Worm (Caenorhabditis elegans): ENCODE measurements around the gene col-43.

DNA sequence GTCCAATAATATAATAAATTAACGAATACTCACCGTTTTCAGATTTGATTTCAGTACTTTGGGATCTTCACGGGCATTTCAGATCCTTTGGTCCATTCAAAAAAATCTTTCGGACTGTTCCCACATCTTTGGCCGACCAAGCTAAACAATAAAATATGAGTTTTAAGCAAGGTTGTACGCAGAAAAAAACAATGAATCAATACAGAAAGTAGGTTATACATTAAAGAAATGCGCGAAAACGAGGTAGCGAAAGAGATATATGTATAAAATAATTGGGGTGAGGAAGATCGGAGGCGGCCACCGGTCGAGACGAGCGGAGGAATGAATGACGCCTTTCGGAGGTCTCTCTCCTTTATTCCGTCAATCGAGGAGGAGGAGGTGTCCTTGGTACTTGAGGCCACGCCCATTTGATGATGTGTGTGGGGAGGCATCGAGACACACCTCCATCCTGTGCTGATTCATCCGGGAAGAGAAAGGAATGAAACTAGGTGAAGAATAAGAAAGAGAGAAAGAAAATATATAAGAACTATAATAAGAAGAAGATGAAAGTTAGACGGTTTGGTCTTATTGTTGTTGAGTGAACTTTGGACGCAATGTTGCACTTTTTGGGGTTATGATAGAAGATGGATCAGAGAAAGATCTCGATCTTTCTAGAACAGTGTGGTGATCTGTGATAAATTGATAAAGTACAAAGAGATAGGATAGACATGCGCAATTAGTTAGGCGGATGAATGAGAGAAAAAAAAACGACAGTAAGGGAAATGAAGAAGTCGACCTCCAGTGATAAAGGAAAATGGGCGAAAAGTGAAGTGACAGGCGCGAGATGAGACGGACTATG lies 10.2 kb downstream of the col-43 start:
- TF ChIP-seq nfya-1 (tag; optimal IDR thresholded peaks at IDR 0.05; ENCODE audit: insufficient read depth) (no peak), tbx-2 (tag; optimal IDR thresholded peaks at IDR 0.05) (peak; percentile 4), ztf-11 (tag; optimal IDR thresholded peaks at IDR 0.05) (no peak), lin-15B (tag; optimal IDR thresholded peaks at IDR 0.05) (no peak), fos-1 (tag; optimal IDR thresholded peaks at IDR 0.05) (peak; percentile 63)

Measured in whole organism, L3 larva.